Worm (Caenorhabditis elegans) whole organism, midembryonic: ENCODE data around the gene tbp-1.

Experiments
- cog-1 ChIP-seq: sonication (generic microtip); optimal IDR thresholded peaks from 2 replicates; lab custom pipeline; 2016; ENCODE audit warnings: missing genetic modification characterization, missing compliant biosample characterization
- flt-1 ChIP-seq: fragments of 200-800 bp; sonication (Bioruptor generic); IDR thresholded peaks from 2 replicates; pipeline ENCODE4 v1.3.6; 2022; ENCODE audit warnings: missing genetic modification characterization, missing compliant biosample characterization
- klf-2 ChIP-seq: fragments of 200-800 bp; sonication (Bioruptor generic); conservative IDR thresholded peaks from 2 replicates; pipeline ENCODE4 v1.3.6; 2022; ENCODE audit warnings: missing genetic modification reagents, missing genetic modification characterization, missing compliant biosample characterization
- med-1 ChIP-seq: sonication (generic microtip); optimal IDR thresholded peaks from 2 replicates; lab custom pipeline; 2017; ENCODE audit warnings: missing genetic modification characterization, mild to moderate bottlenecking, missing compliant biosample characterization, antibody characterized with exemption, missing genetic modification reagents; ENCODE audit not compliant: insufficient read depth
- ref-1 ChIP-seq: fragments of 200-800 bp; sonication (Bioruptor generic); conservative IDR thresholded peaks from 2 replicates; pipeline ENCODE4 v1.3.6; 2022; ENCODE audit warnings: missing genetic modification reagents, missing genetic modification characterization, missing compliant biosample characterization
- ztf-23 ChIP-seq: fragments of 200-800 bp; sonication (Bioruptor generic); IDR thresholded peaks from 2 replicates; pipeline ENCODE4 v1.3.6; 2022; ENCODE audit warnings: missing genetic modification reagents, missing genetic modification characterization, missing compliant biosample characterization

- no peak for TF ChIP-seq med-1 (GFP tag; lab: Kevin White, UChicago)
- 0 out of 2 replicates have a peak, but pooled peaks have one; percentile 33 for TF ChIP-seq ztf-23 (GFP tag; lab: Robert Waterston, UW)
- no peak for TF ChIP-seq flt-1
- TF ChIP-seq cog-1 = no peak
- no peak for TF ChIP-seq ref-1 (GFP tag; lab: Robert Waterston, UW)
- TF ChIP-seq klf-2 (GFP tag; lab: Robert Waterston, UW) = no peak
Measured at ce11 chrIII:7387359-7387758, 3.5 kb downstream of the tbp-1 start.
